Fruit fly (Drosophila melanogaster) whole organism, adult: Measurements from ENCODE around the gene Pak.

Source experiments
- CG14711 ChIP-seq: fragments of 200-800 bp; sonication (Bioruptor generic); optimal IDR thresholded peaks from 2 replicates; lab custom pipeline; 2018; ENCODE audit warnings: missing biosample characterization, mild to moderate bottlenecking, missing genetic modification characterization, moderate library complexity
- CG1620 ChIP-seq: fragments of 200-800 bp; sonication (Bioruptor generic); optimal IDR thresholded peaks from 2 replicates; lab custom pipeline; 2016; ENCODE audit warnings: missing biosample characterization, missing genetic modification characterization
- Clk ChIP-seq: fragments of 200-800 bp; sonication (Bioruptor generic); optimal IDR thresholded peaks from 2 replicates; lab custom pipeline; 2017; ENCODE audit warnings: missing biosample characterization, missing genetic modification characterization
- Hr96 ChIP-seq: fragments of 200-800 bp; sonication (Bioruptor generic); optimal IDR thresholded peaks from 2 replicates; lab custom pipeline; 2016; ENCODE audit warnings: missing biosample characterization, missing genetic modification characterization
- bab1 ChIP-seq: fragments of 200-800 bp; sonication (Bioruptor generic); optimal IDR thresholded peaks from 3 replicates; lab custom pipeline; 2019; ENCODE audit warnings: missing biosample characterization, mild to moderate bottlenecking, missing genetic modification characterization, moderate library complexity
- cnc ChIP-seq, 2 experiments: fragments of >200 bp; optimal IDR thresholded peaks; 2 replicates each; lab custom pipeline; 2017

- TF ChIP-seq cnc (optimal IDR thresholded peaks at IDR 0.05; lab: Kevin White, UChicago) (no peak), Clk (no peak), CG1620 (no peak), Hr96 (GFP tag; lab: Kevin White, UChicago) (no peak), bab1 (GFP tag; lab: Kevin White, UChicago) (no peak), CG14711 (tag; lab: Kevin White, UChicago) (no peak)
Observed at dm6 chr3R:6399752-6400151, 49.1 kb downstream of the Pak start.
